Fruit fly (Drosophila melanogaster) whole organism, prepupa: ENCODE data around the gene CG2124.

Source experiments
- Blimp-1 ChIP-seq: fragments of 200-800 bp; sonication (Bioruptor generic); optimal IDR thresholded peaks from 3 replicates; lab custom pipeline; 2017; ENCODE audit warnings: missing biosample characterization, missing genetic modification characterization, mild to moderate bottlenecking, moderate library complexity, missing genetic modification reagents
- CG10631 ChIP-seq: fragments of 200-800 bp; sonication (Bioruptor generic); optimal IDR thresholded peaks from 2 replicates; lab custom pipeline; 2016; ENCODE audit warnings: missing biosample characterization, missing genetic modification characterization
- CG10669 ChIP-seq: fragments of 200-800 bp; sonication (Bioruptor generic); optimal IDR thresholded peaks from 3 replicates; lab custom pipeline; 2018; ENCODE audit warnings: missing biosample characterization, mild to moderate bottlenecking, missing genetic modification characterization, moderate library complexity
- CG11294 ChIP-seq: fragments of 200-800 bp; sonication (Bioruptor generic); IDR thresholded peaks from 2 replicates; pipeline ENCODE4 v1.3.6; 2022; ENCODE audit warnings: missing biosample characterization, missing genetic modification characterization
- CG11762 ChIP-seq: fragments of 200-800 bp; sonication (Bioruptor generic); optimal IDR thresholded peaks from 3 replicates; lab custom pipeline; 2016; ENCODE audit warnings: missing biosample characterization, missing genetic modification characterization; ENCODE audit not compliant: insufficient read depth
- CG11902 ChIP-seq: fragments of 200-800 bp; sonication (Bioruptor generic); optimal IDR thresholded peaks from 3 replicates; lab custom pipeline; 2016; ENCODE audit warnings: missing biosample characterization, missing genetic modification characterization
- CG1621 ChIP-seq: fragments of 200-800 bp; sonication (Bioruptor generic); optimal IDR thresholded peaks from 3 replicates; lab custom pipeline; 2018; ENCODE audit warnings: missing biosample characterization, mild to moderate bottlenecking, missing genetic modification characterization
- CG16779 ChIP-seq: fragments of 200-800 bp; sonication (Bioruptor generic); optimal IDR thresholded peaks from 3 replicates; lab custom pipeline; 2017; ENCODE audit warnings: missing biosample characterization, mild to moderate bottlenecking, missing genetic modification characterization
- CG3032 ChIP-seq: fragments of 200-800 bp; optimal IDR thresholded peaks from 2 replicates; lab custom pipeline; 2019; ENCODE audit warnings: missing biosample characterization, mild to moderate bottlenecking, missing genetic modification characterization, moderate library complexity
- CG31627 ChIP-seq: fragments of 200-800 bp; sonication (Bioruptor generic); optimal IDR thresholded peaks from 3 replicates; lab custom pipeline; 2016; ENCODE audit warnings: missing biosample characterization, missing genetic modification characterization
- CG32006 ChIP-seq: fragments of 200-800 bp; sonication (Bioruptor generic); optimal IDR thresholded peaks from 3 replicates; lab custom pipeline; 2017; ENCODE audit warnings: missing biosample characterization, mild to moderate bottlenecking, missing genetic modification characterization
- CG34406 ChIP-seq: fragments of 200-800 bp; sonication (Bioruptor generic); optimal IDR thresholded peaks from 3 replicates; lab custom pipeline; 2016; ENCODE audit warnings: missing biosample characterization, missing genetic modification characterization
- CG3919 ChIP-seq: fragments of 200-800 bp; sonication (Bioruptor generic); optimal IDR thresholded peaks from 3 replicates; lab custom pipeline; 2016; ENCODE audit warnings: missing biosample characterization, missing genetic modification characterization
- CG4318 ChIP-seq: fragments of 200-800 bp; sonication (Bioruptor generic); optimal IDR thresholded peaks from 3 replicates; lab custom pipeline; 2017; ENCODE audit warnings: missing biosample characterization, mild to moderate bottlenecking, missing genetic modification characterization
- CG6163 ChIP-seq: fragments of 200-800 bp; sonication (Bioruptor generic); IDR thresholded peaks from 3 replicates; pipeline ENCODE4 v1.3.6; 2022; ENCODE audit warnings: missing biosample characterization, missing genetic modification characterization
- CG6792 ChIP-seq: fragments of 200-800 bp; sonication (Bioruptor generic); optimal IDR thresholded peaks from 3 replicates; lab custom pipeline; 2016; ENCODE audit warnings: missing biosample characterization, missing genetic modification characterization
- CG6854 ChIP-seq: fragments of 200-800 bp; sonication (Bioruptor generic); optimal IDR thresholded peaks from 2 replicates; lab custom pipeline; 2017; ENCODE audit warnings: missing biosample characterization, mild to moderate bottlenecking, missing genetic modification characterization
- CG7368 ChIP-seq: fragments of 200-800 bp; sonication (Bioruptor generic); optimal IDR thresholded peaks from 3 replicates; lab custom pipeline; 2016; ENCODE audit warnings: missing biosample characterization, missing genetic modification characterization
- CG8119 ChIP-seq: fragments of 200-800 bp; sonication (Bioruptor generic); IDR thresholded peaks from 3 replicates; pipeline ENCODE4 v1.3.6; 2022; ENCODE audit warnings: missing biosample characterization, missing genetic modification characterization
- CG8319 ChIP-seq: fragments of 200-800 bp; sonication (Bioruptor generic); optimal IDR thresholded peaks from 3 replicates; lab custom pipeline; 2016; ENCODE audit warnings: missing biosample characterization, missing genetic modification characterization
- CG8632 ChIP-seq: fragments of 200-800 bp; sonication (Bioruptor generic); optimal IDR thresholded peaks from 3 replicates; lab custom pipeline; 2016; ENCODE audit warnings: missing biosample characterization, missing genetic modification characterization
- CG9139 ChIP-seq: fragments of 200-800 bp; sonication (Bioruptor generic); optimal IDR thresholded peaks from 3 replicates; lab custom pipeline; 2017; ENCODE audit warnings: missing biosample characterization, mild to moderate bottlenecking, missing genetic modification characterization
- Eip78C ChIP-seq: fragments of 200-800 bp; sonication (Bioruptor generic); peaks from one replicate; lab custom pipeline; 2016; ENCODE audit warnings: missing biosample characterization, missing genetic modification characterization
- Ets21C ChIP-seq: fragments of 200-800 bp; sonication (Bioruptor generic); optimal IDR thresholded peaks from 3 replicates; lab custom pipeline; 2016; ENCODE audit warnings: missing biosample characterization, missing genetic modification characterization
- Gug ChIP-seq: fragments of 200-800 bp; sonication (Bioruptor generic); IDR thresholded peaks from 2 replicates; pipeline ENCODE4 v1.3.6; 2022; ENCODE audit warnings: missing biosample characterization, missing genetic modification characterization
- Hr38 ChIP-seq: sonication (Bioruptor generic); optimal IDR thresholded peaks from 2 replicates; lab custom pipeline; 2016; ENCODE audit warnings: missing biosample characterization, missing genetic modification characterization
- Hr4 ChIP-seq: fragments of 200-800 bp; sonication (Bioruptor generic); optimal IDR thresholded peaks from 3 replicates; lab custom pipeline; 2016; ENCODE audit warnings: missing biosample characterization, missing genetic modification characterization
- Lpt ChIP-seq: fragments of 200-800 bp; sonication (Bioruptor generic); optimal IDR thresholded peaks from 3 replicates; lab custom pipeline; 2016; ENCODE audit warnings: missing biosample characterization, missing genetic modification characterization
- Met ChIP-seq: fragments of 200-800 bp; sonication (Bioruptor generic); optimal IDR thresholded peaks from 3 replicates; lab custom pipeline; 2016; ENCODE audit warnings: missing biosample characterization, missing genetic modification characterization
- OdsH ChIP-seq: fragments of 200-800 bp; sonication (Bioruptor generic); optimal IDR thresholded peaks from 3 replicates; lab custom pipeline; 2016; ENCODE audit warnings: missing biosample characterization, missing genetic modification characterization
- Smox ChIP-seq: fragments of 200-800 bp; sonication (Bioruptor generic); optimal IDR thresholded peaks from 3 replicates; lab custom pipeline; 2016; ENCODE audit warnings: missing biosample characterization, missing genetic modification characterization
- Sox102F ChIP-seq: fragments of 200-800 bp; sonication (Bioruptor generic); optimal IDR thresholded peaks from 2 replicates; lab custom pipeline; 2016; ENCODE audit warnings: missing biosample characterization, mild to moderate bottlenecking, missing genetic modification characterization
- Sox14 ChIP-seq: fragments of 200-800 bp; sonication (Bioruptor generic); optimal IDR thresholded peaks from 3 replicates; lab custom pipeline; 2016; ENCODE audit warnings: missing biosample characterization, missing genetic modification characterization
- Sox15 ChIP-seq: fragments of 200-800 bp; sonication (Bioruptor generic); optimal IDR thresholded peaks from 3 replicates; lab custom pipeline; 2016; ENCODE audit warnings: missing biosample characterization, missing genetic modification characterization
- dac ChIP-seq: fragments of 200-800 bp; sonication (Bioruptor generic); optimal IDR thresholded peaks from 2 replicates; lab custom pipeline; 2017; ENCODE audit warnings: missing biosample characterization, mild to moderate bottlenecking, missing genetic modification characterization
- eg ChIP-seq: fragments of 200-800 bp; sonication (Bioruptor generic); IDR thresholded peaks from 3 replicates; pipeline ENCODE4 v1.3.6; 2022; ENCODE audit warnings: missing biosample characterization, missing genetic modification characterization
- fd59A ChIP-seq: fragments of 200-800 bp; sonication (Bioruptor generic); optimal IDR thresholded peaks from 2 replicates; lab custom pipeline; 2017; ENCODE audit warnings: missing biosample characterization, mild to moderate bottlenecking, missing genetic modification characterization, missing genetic modification reagents
- fd85E ChIP-seq: fragments of 200-800 bp; sonication (Bioruptor generic); optimal IDR thresholded peaks from 3 replicates; lab custom pipeline; 2016; ENCODE audit warnings: missing biosample characterization, missing genetic modification characterization
- fkh ChIP-seq: fragments of 200-800 bp; sonication (Bioruptor generic); optimal IDR thresholded peaks from 3 replicates; lab custom pipeline; 2017; ENCODE audit warnings: missing biosample characterization, mild to moderate bottlenecking, missing genetic modification characterization, moderate library complexity
- lz ChIP-seq: fragments of 200-800 bp; sonication (Bioruptor generic); optimal IDR thresholded peaks from 3 replicates; lab custom pipeline; 2016; ENCODE audit warnings: missing biosample characterization, missing genetic modification characterization
- net ChIP-seq: fragments of 200-800 bp; sonication (Bioruptor generic); optimal IDR thresholded peaks from 3 replicates; lab custom pipeline; 2016; ENCODE audit warnings: missing biosample characterization, missing genetic modification characterization
- pdm3 ChIP-seq: fragments of 200-800 bp; sonication (Bioruptor generic); optimal IDR thresholded peaks from 3 replicates; lab custom pipeline; 2016; ENCODE audit warnings: missing biosample characterization, missing genetic modification characterization
- salr ChIP-seq, 2 experiments: fragments of 200-800 bp; sonication (Bioruptor generic); optimal IDR thresholded peaks; 3 replicates each; lab custom pipeline; 2016 to 2018; ENCODE audit warnings: missing biosample characterization in 2 of 2, missing genetic modification characterization in 2 of 2, mild to moderate bottlenecking in 1 of 2
- svp ChIP-seq: fragments of 200-800 bp; sonication (Bioruptor generic); peaks from one replicate; lab custom pipeline; 2016; ENCODE audit warnings: missing biosample characterization, missing genetic modification characterization
- topi ChIP-seq: fragments of 200-800 bp; sonication (Bioruptor generic); optimal IDR thresholded peaks from 3 replicates; lab custom pipeline; 2016; ENCODE audit warnings: missing biosample characterization, missing genetic modification characterization

The CG2124 gene

dm6 chrX:10585158-10585634 is 10.7 kb upstream of the CG2124 start, which contains the start of gene spri (continued):
- TF ChIP-seq CG9139 (peak; percentile 62), CG7368 (GFP tag; lab: Kevin White, UChicago) (peak; percentile 2), net (GFP tag; lab: Kevin White, UChicago) (no peak), CG16779 (tag; lab: Kevin White, UChicago) (peak; percentile 35), CG6854 (GFP tag; lab: Kevin White, UChicago) (peak; percentile 41), CG6792 (GFP tag; lab: Kevin White, UChicago) (no peak), Sox14 (GFP tag; lab: Kevin White, UChicago) (peak; percentile 9), CG6163 (GFP tag; lab: Robert Waterston, UW) (peak; percentile 68), dac (GFP tag; lab: Kevin White, UChicago) (no peak), Sox102F (GFP tag; lab: Kevin White, UChicago) (no peak), CG11902 (no peak), CG32006 (GFP tag; lab: Kevin White, UChicago) (no peak), topi (GFP tag; lab: Kevin White, UChicago) (peak; percentile 7), Hr4 (GFP tag; lab: Kevin White, UChicago) (peak; percentile 7), CG4318 (GFP tag; lab: Kevin White, UChicago) (no peak), Blimp-1 (no peak), Ets21C (GFP tag; lab: Kevin White, UChicago) (no peak), Hr38 (GFP tag; lab: Kevin White, UChicago) (no peak), CG8319 (GFP tag; lab: Kevin White, UChicago) (peak; percentile 14), Met (GFP tag; lab: Kevin White, UChicago) (no peak)

dm6 chrX:10586173-10586572 is 9.7 kb upstream of the CG2124 start:
- TF ChIP-seq CG31627 (GFP tag; lab: Kevin White, UChicago) (no peak), Sox102F (GFP tag; lab: Kevin White, UChicago) (no peak), CG8119 (GFP tag; lab: Robert Waterston, UW) (no peak), Lpt (GFP tag; lab: Kevin White, UChicago) (no peak), CG8632 (GFP tag; lab: Kevin White, UChicago) (no peak), CG11762 (GFP tag; lab: Kevin White, UChicago) (no peak), Ets21C (GFP tag; lab: Kevin White, UChicago) (no peak), Sox15 (GFP tag; lab: Kevin White, UChicago) (no peak), pdm3 (GFP tag; lab: Kevin White, UChicago) (no peak)
- TF ChIP-seq, all 60 proteins: peak for 0

DNA sequence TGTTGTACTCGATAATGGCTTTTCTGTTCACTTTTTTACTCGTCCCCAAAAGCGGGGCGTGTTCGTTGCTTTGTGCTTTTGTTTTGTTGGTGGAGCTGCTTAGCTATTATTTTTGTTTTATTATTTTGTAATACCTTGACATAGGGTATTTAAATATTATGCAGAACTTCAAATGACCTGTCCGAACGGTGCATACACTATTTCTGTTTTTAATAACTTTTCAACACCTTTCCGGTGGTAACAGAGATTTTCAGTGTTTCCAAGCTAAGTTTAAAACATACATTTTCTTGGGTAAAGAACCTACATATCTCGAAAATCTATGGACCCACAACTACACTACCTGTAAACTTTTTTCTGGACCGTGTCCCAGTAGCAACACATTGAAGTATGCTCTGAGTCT is 8.5 kb upstream of the CG2124 start:
- TF ChIP-seq fd85E (GFP tag; lab: Kevin White, UChicago) (no peak), Ets21C (GFP tag; lab: Kevin White, UChicago) (peak; percentile 40), CG10669 (GFP tag; lab: Kevin White, UChicago) (peak; percentile 67), CG1621 (tag; lab: Kevin White, UChicago) (peak; percentile 45), fkh (no peak), pdm3 (GFP tag; lab: Kevin White, UChicago) (peak; percentile 77), CG32006 (GFP tag; lab: Kevin White, UChicago) (peak; percentile 81), Eip78C (GFP tag; lab: Kevin White, UChicago) (peak; percentile 93), CG31627 (GFP tag; lab: Kevin White, UChicago) (peak; percentile 63), CG11294 (peak; percentile 71), svp (peak; percentile 80), OdsH (GFP tag; lab: Kevin White, UChicago) (no peak), CG34406 (peak; percentile 34), CG16779 (tag; lab: Kevin White, UChicago) (peak; percentile 58), CG10631 (GFP tag; lab: Kevin White, UChicago) (peak; percentile 67), CG8319 (GFP tag; lab: Kevin White, UChicago) (no peak), Gug (GFP tag; lab: Robert Waterston, UW) (peak; percentile 81), CG9139 (peak; percentile 23), Sox102F (GFP tag; lab: Kevin White, UChicago) (no peak), Sox15 (GFP tag; lab: Kevin White, UChicago) (peak; percentile 40), net (GFP tag; lab: Kevin White, UChicago) (peak; percentile 71), CG11902 (peak; percentile 45), dac (GFP tag; lab: Kevin White, UChicago) (peak; percentile 21), Smox (GFP tag; lab: Kevin White, UChicago) (no peak), fd59A (GFP tag; lab: Kevin White, UChicago) (peak; percentile 54), CG8632 (GFP tag; lab: Kevin White, UChicago) (peak; percentile 47), lz (GFP tag; lab: Kevin White, UChicago) (peak; percentile 71), CG6792 (GFP tag; lab: Kevin White, UChicago) (peak; percentile 55), CG3032 (tag; lab: Kevin White, UChicago) (peak; percentile 64), CG3919 (GFP tag; lab: Kevin White, UChicago) (peak; percentile 73), Lpt (GFP tag; lab: Kevin White, UChicago) (peak; percentile 26), salr (GFP tag; optimal IDR thresholded peaks at IDR 0.05; lab: Kevin White, UChicago) (peak; percentile 21 to 61), eg (peak; percentile 84), CG4318 (GFP tag; lab: Kevin White, UChicago) (no peak)
